Fruit fly (Drosophila melanogaster) Kc167 (cell line): Measurements from ENCODE around the gene Naam.

Experiments used
- h ChIP-seq: fragments of >200 bp; optimal IDR thresholded peaks from 3 replicates; lab custom pipeline; 2018; ENCODE audit warnings: missing external identifiers
- insv ChIP-seq: fragments of >200 bp; optimal IDR thresholded peaks from 3 replicates; lab custom pipeline; 2018; ENCODE audit warnings: missing external identifiers

DNA sequence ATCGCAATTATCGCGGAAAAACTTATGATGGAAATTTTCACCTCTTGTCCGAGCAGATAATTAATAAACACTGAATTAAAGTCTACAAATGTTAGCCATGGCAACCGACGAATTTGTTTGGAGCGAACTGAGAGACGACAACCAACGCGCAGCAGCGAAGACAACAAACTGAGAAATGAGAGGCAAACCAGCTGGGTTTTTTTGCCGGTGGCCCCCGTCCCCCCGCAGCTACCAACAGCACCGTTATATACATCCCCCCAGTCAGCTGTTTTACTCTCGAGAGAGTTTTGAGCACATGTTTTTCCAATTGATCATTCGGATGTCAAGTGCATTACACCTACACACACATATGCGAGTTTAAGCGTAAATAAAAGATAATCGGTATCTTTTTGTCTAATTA is 30.2 kb upstream of the Naam start:
- TF ChIP-seq h (lab: Kevin White, UChicago) (no peak), insv (no peak)
